Worm (Caenorhabditis elegans) whole organism, L1 larva: ENCODE data around the gene taf-6.1.

Experiments
- F16B12.6 ChIP-seq: fragments of 150-350 bp; optimal IDR thresholded peaks from 2 replicates; lab custom pipeline; 2014; ENCODE audit warnings: missing biosample characterization, missing genetic modification characterization
- aly-2 ChIP-seq: fragments of 150-350 bp; optimal IDR thresholded peaks from 2 replicates; lab custom pipeline; 2014; ENCODE audit warnings: missing biosample characterization, missing genetic modification characterization
- efl-1 ChIP-seq, 4 experiments: fragments of 150-350 bp; optimal IDR thresholded peaks in 3 of 4; peaks in 1 of 4; 1 replicate in 1 of 4; 2 replicates in 3 of 4; lab custom pipeline; 2014; ENCODE audit warnings: missing biosample characterization in 2 of 4, missing genetic modification characterization in 2 of 4, missing genetic modification reagents in 2 of 4
- fkh-8 ChIP-seq: sonication (generic microtip); optimal IDR thresholded peaks from 2 replicates; lab custom pipeline; 2016; ENCODE audit warnings: mild to moderate bottlenecking, missing genetic modification characterization, missing compliant biosample characterization
- hlh-17 ChIP-seq: fragments of 200-800 bp; sonication (Bioruptor generic); optimal IDR thresholded peaks from 2 replicates; lab custom pipeline; 2018; ENCODE audit warnings: missing genetic modification characterization, mild to moderate bottlenecking, missing compliant biosample characterization, moderate library complexity, borderline replicate concordance
- hlh-4 ChIP-seq: sonication (generic microtip); optimal IDR thresholded peaks from 2 replicates; lab custom pipeline; 2016; ENCODE audit warnings: mild to moderate bottlenecking, missing genetic modification characterization, missing compliant biosample characterization
- lsy-2 ChIP-seq, 2 experiments: fragments of 150-350 bp; optimal IDR thresholded peaks; 2 replicates each; lab custom pipeline; 2014; ENCODE audit warnings: missing biosample characterization in 2 of 2, missing genetic modification characterization in 2 of 2
- mdl-1 ChIP-seq, 2 experiments: fragments of 150-350 bp; optimal IDR thresholded peaks; 2 replicates each; lab custom pipeline; 2014 to 2017; ENCODE audit warnings: missing biosample characterization in 2 of 2, missing genetic modification characterization in 2 of 2, inconsistent platforms in 1 of 2
- mef-2 ChIP-seq: fragments of 150-350 bp; optimal IDR thresholded peaks from 2 replicates; lab custom pipeline; 2014; ENCODE audit warnings: missing biosample characterization, missing genetic modification characterization
- nhr-11 ChIP-seq: fragments of 150-350 bp; optimal IDR thresholded peaks from 2 replicates; lab custom pipeline; 2014; ENCODE audit warnings: missing biosample characterization, missing genetic modification characterization
- nhr-47 ChIP-seq: sonication (generic microtip); optimal IDR thresholded peaks from 2 replicates; lab custom pipeline; 2016; ENCODE audit warnings: mild to moderate bottlenecking, missing genetic modification characterization, moderate library complexity, missing compliant biosample characterization
- nhr-77 ChIP-seq: fragments of 150-350 bp; optimal IDR thresholded peaks from 2 replicates; lab custom pipeline; 2014; ENCODE audit warnings: missing biosample characterization, missing genetic modification characterization
- nhr-90 ChIP-seq: sonication (generic microtip); optimal IDR thresholded peaks from 2 replicates; lab custom pipeline; 2016; ENCODE audit warnings: mild to moderate bottlenecking, missing genetic modification characterization, missing compliant biosample characterization; ENCODE audit not compliant: poor library complexity
- vab-15 ChIP-seq: sonication (generic microtip); optimal IDR thresholded peaks from 2 replicates; lab custom pipeline; 2017; ENCODE audit warnings: missing genotype, mild to moderate bottlenecking, missing genetic modification characterization, missing compliant biosample characterization

- TF ChIP-seq vab-15 (tag; lab: Kevin White, UChicago), result no peak
- TF ChIP-seq mef-2 (tag; lab: Kevin White, UChicago), result no peak
- TF ChIP-seq efl-1 (optimal IDR thresholded peaks at IDR 0.05; lab: Kevin White, UChicago), result no peak
- no peak for TF ChIP-seq efl-1 (GFP tag; optimal IDR thresholded peaks at IDR 0.05 in 1 of 2; lab: Kevin White, UChicago)
- no peak for TF ChIP-seq nhr-47 (tag; lab: Kevin White, UChicago)
- TF ChIP-seq aly-2 (tag; lab: Kevin White, UChicago), result no peak
- no peak for TF ChIP-seq F16B12.6
- TF ChIP-seq mdl-1 (tag; optimal IDR thresholded peaks at IDR 0.05; lab: Kevin White, UChicago), result no peak
- TF ChIP-seq fkh-8 (tag; lab: Kevin White, UChicago), result no peak
- no peak for TF ChIP-seq hlh-4 (tag; lab: Kevin White, UChicago)
- no peak for TF ChIP-seq nhr-77
- TF ChIP-seq lsy-2 (tag; optimal IDR thresholded peaks at IDR 0.05; lab: Kevin White, UChicago), result no peak
- TF ChIP-seq nhr-11 (tag; lab: Kevin White, UChicago), result no peak
- no peak for TF ChIP-seq nhr-90
- no peak for TF ChIP-seq hlh-17 (GFP tag; lab: Kevin White, UChicago)
Measured at ce11 chrII:1105291-1105690, 22.5 kb upstream of the taf-6.1 start.
